Fruit fly (Drosophila melanogaster): ENCODE measurements around the gene Ddx1.

Gene Ddx1

dm6 chr3L:22276614-22277013 lies 13.4 kb downstream of the Ddx1 start (continued):
- no peak for TF ChIP-seq Bdp1 (GFP tag; optimal IDR thresholded peaks at IDR 0.05)
- peak; percentile 15 for TF ChIP-seq bcd (GFP tag; optimal IDR thresholded peaks at IDR 0.05)
- TF ChIP-seq HLH3B (GFP tag; IDR thresholded peaks at IDR 0.05) = no peak
- no peak for TF ChIP-seq luna (GFP tag; optimal IDR thresholded peaks at IDR 0.05)
- no peak for TF ChIP-seq CG10431 (GFP tag; optimal IDR thresholded peaks at IDR 0.05)
- TF ChIP-seq Gsc (GFP tag; IDR thresholded peaks at IDR 0.05) = 0 out of 2 replicates have a peak, but pooled peaks have one; percentile 11
- TF ChIP-seq onecut (GFP tag; IDR thresholded peaks at IDR 0.05) = no peak; the same call in 1 of the 2 replicates
- TF ChIP-seq CG5245 (GFP tag; optimal IDR thresholded peaks at IDR 0.05) = no peak
- TF ChIP-seq fru (optimal IDR thresholded peaks at IDR 0.05) = no peak
- TF ChIP-seq Dp (GFP tag; optimal IDR thresholded peaks at IDR 0.05) = no peak
- TF ChIP-seq slp2 (GFP tag; optimal IDR thresholded peaks at IDR 0.05) = no peak
- TF ChIP-seq her (GFP tag; optimal IDR thresholded peaks at IDR 0.05) = peak; percentile 3
- TF ChIP-seq unc-4 (GFP tag; IDR thresholded peaks at IDR 0.05; ENCODE audit: partially characterized antibody) = no peak
- TF ChIP-seq twi (tag; optimal IDR thresholded peaks at IDR 0.05) = no peak
- TF ChIP-seq CG1233 (GFP tag; optimal IDR thresholded peaks at IDR 0.05) = no peak
- TF ChIP-seq CG4424 (GFP tag; optimal IDR thresholded peaks at IDR 0.05) = peak; percentile 13
- TF ChIP-seq exex (tag; optimal IDR thresholded peaks at IDR 0.05) = no peak
- no peak for TF ChIP-seq eyg (GFP tag; optimal IDR thresholded peaks at IDR 0.05)
- TF ChIP-seq so (GFP tag; IDR thresholded peaks at IDR 0.05) = no peak
- no peak for TF ChIP-seq cato (GFP tag; optimal IDR thresholded peaks at IDR 0.05; ENCODE audit: borderline replicate concordance)
- no peak for TF ChIP-seq CG10267 (tag; optimal IDR thresholded peaks at IDR 0.05)
- TF ChIP-seq HLH4C (GFP tag; IDR thresholded peaks at IDR 0.05; ENCODE audit: partially characterized antibody) = no peak
- TF ChIP-seq CG12299 (tag; optimal IDR thresholded peaks at IDR 0.05) = peak; percentile 33
- TF ChIP-seq CG11247 (GFP tag; IDR thresholded peaks at IDR 0.05) = peak; percentile 28; the same call in 1 of the 2 replicates
- TF ChIP-seq CG11695 (GFP tag; IDR thresholded peaks at IDR 0.05) = peak; percentile 62; the same call in 2 of the 3 replicates
- no peak for TF ChIP-seq Xrp1 (GFP tag; IDR thresholded peaks at IDR 0.05)
- TF ChIP-seq ro (GFP tag; IDR thresholded peaks at IDR 0.05) = no peak
- TF ChIP-seq CG4820 (GFP tag; optimal IDR thresholded peaks at IDR 0.05) = no peak
- no peak for TF ChIP-seq CG32767 (GFP tag; IDR thresholded peaks at IDR 0.05)
- TF ChIP-seq pita (GFP tag; optimal IDR thresholded peaks at IDR 0.05) = no peak
- TF ChIP-seq CG8089 (GFP tag; optimal IDR thresholded peaks at IDR 0.05) = no peak
- TF ChIP-seq CG1603 (tag; optimal IDR thresholded peaks at IDR 0.05) = no peak
- TF ChIP-seq D19A (tag; optimal IDR thresholded peaks at IDR 0.05) = no peak
- TF ChIP-seq Doc3 (GFP tag; IDR thresholded peaks at IDR 0.05; ENCODE audit: partially characterized antibody) = no peak
- peak; percentile 34 for TF ChIP-seq HmgZ (tag; optimal IDR thresholded peaks at IDR 0.05)
- no peak for TF ChIP-seq CG1792 (GFP tag; optimal IDR thresholded peaks at IDR 0.05)
- no peak for TF ChIP-seq gcm2 (GFP tag; optimal IDR thresholded peaks at IDR 0.05)
- peak; percentile 50 for TF ChIP-seq gem (tag; optimal IDR thresholded peaks at IDR 0.05)
- TF ChIP-seq Bgb (GFP tag; IDR thresholded peaks at IDR 0.05; ENCODE audit: partially characterized antibody) = no peak
- no peak for TF ChIP-seq gcm (GFP tag; optimal IDR thresholded peaks at IDR 0.05)
- TF ChIP-seq Chrac-16 (GFP tag; optimal IDR thresholded peaks at IDR 0.05) = no peak
- no peak for TF ChIP-seq bab2 (GFP tag; optimal IDR thresholded peaks at IDR 0.05)
- no peak for TF ChIP-seq tx (GFP tag; optimal IDR thresholded peaks at IDR 0.05)
- no peak for TF ChIP-seq CG17912 (GFP tag; optimal IDR thresholded peaks at IDR 0.05)
- no peak for TF ChIP-seq dati (GFP tag; IDR thresholded peaks at IDR 0.05)
- TF ChIP-seq phol (tag; optimal IDR thresholded peaks at IDR 0.05) = peak; percentile 18
- peak; percentile 53 for TF ChIP-seq grau (tag; optimal IDR thresholded peaks at IDR 0.05)
- no peak for TF ChIP-seq run (tag; optimal IDR thresholded peaks at IDR 0.05)
- no peak for TF ChIP-seq CG30431 (GFP tag; optimal IDR thresholded peaks at IDR 0.05)
- TF ChIP-seq CG11560 (tag; IDR thresholded peaks at IDR 0.05) = no peak
- TF ChIP-seq CG17385 (GFP tag; optimal IDR thresholded peaks at IDR 0.05) = no peak
- TF ChIP-seq bowl (GFP tag; IDR thresholded peaks at IDR 0.05) = no peak
